Worm (Caenorhabditis elegans) whole organism, young adult: ENCODE data around the gene bpl-1.

Experiments
- B0336.3 ChIP-seq: fragments of 200-800 bp; sonication (Bioruptor generic); IDR thresholded peaks from 2 replicates; pipeline ENCODE4 v1.3.6; 2022; ENCODE audit warnings: missing genetic modification characterization, missing compliant biosample characterization
- C06A6.2 ChIP-seq: fragments of 200-800 bp; sonication (Bioruptor generic); conservative IDR thresholded peaks from 2 replicates; pipeline ENCODE4 v1.3.6; 2022; ENCODE audit warnings: missing genetic modification characterization, missing compliant biosample characterization
- F37B4.10 ChIP-seq: fragments of 200-800 bp; sonication (Bioruptor generic); IDR thresholded peaks from 2 replicates; pipeline ENCODE4 v1.3.6; 2022; ENCODE audit warnings: missing genetic modification characterization, missing compliant biosample characterization
- F49E8.2 ChIP-seq: sonication (generic microtip); optimal IDR thresholded peaks from 3 replicates; lab custom pipeline; 2017; ENCODE audit warnings: missing genetic modification characterization, mild to moderate bottlenecking, missing compliant biosample characterization, antibody characterized with exemption, moderate library complexity; ENCODE audit not compliant: insufficient read depth
- F55B11.4 ChIP-seq: sonication (generic microtip); optimal IDR thresholded peaks from 2 replicates; lab custom pipeline; 2016; ENCODE audit warnings: missing compliant biosample characterization, missing genetic modification characterization, borderline replicate concordance; ENCODE audit not compliant: insufficient read depth
- K12H6.12 ChIP-seq: fragments of 200-800 bp; sonication (Bioruptor generic); optimal IDR thresholded peaks from 2 replicates; lab custom pipeline; 2018; ENCODE audit warnings: mild to moderate bottlenecking, missing genetic modification characterization, missing compliant biosample characterization
- Y53G8AR.9 ChIP-seq: fragments of 200-800 bp; sonication (Bioruptor generic); conservative IDR thresholded peaks from 2 replicates; pipeline ENCODE4 v1.3.6; 2022; ENCODE audit warnings: missing genetic modification reagents, missing genetic modification characterization, missing compliant biosample characterization
- Y67H2A.10 ChIP-seq: fragments of 200-800 bp; sonication (Bioruptor generic); conservative IDR thresholded peaks from 2 replicates; pipeline ENCODE4 v1.3.6; 2022; ENCODE audit warnings: missing genetic modification reagents, missing genetic modification characterization, missing compliant biosample characterization
- Y95B8A.8 ChIP-seq: fragments of 200-800 bp; sonication (Bioruptor generic); IDR thresholded peaks from 2 replicates; pipeline ENCODE4 v1.3.6; 2022; ENCODE audit warnings: missing genetic modification reagents, missing genetic modification characterization, missing compliant biosample characterization
- ZK185.1 ChIP-seq: sonication (generic microtip); optimal IDR thresholded peaks from 2 replicates; lab custom pipeline; 2016; ENCODE audit warnings: mild to moderate bottlenecking, missing genetic modification characterization, missing compliant biosample characterization; ENCODE audit not compliant: poor library complexity, severe bottlenecking
- ama-1 ChIP-seq, 3 experiments: fragments of 150-350 bp in 1 of 3; sonication (generic microtip) in 2 of 3; optimal IDR thresholded peaks; 2 replicates each; lab custom pipeline; 2014 to 2018; ENCODE audit warnings: missing biosample characterization in 2 of 3, missing genetic modification characterization in 2 of 3, missing genetic modification reagents in 2 of 3
- aptf-2 ChIP-seq: fragments of 200-800 bp; sonication (Bioruptor generic); conservative IDR thresholded peaks from 2 replicates; pipeline ENCODE4 v1.3.6; 2022; ENCODE audit warnings: missing genetic modification reagents, missing genetic modification characterization, missing compliant biosample characterization
- athp-1 ChIP-seq: sonication (generic microtip); optimal IDR thresholded peaks from 2 replicates; lab custom pipeline; 2017; ENCODE audit warnings: mild to moderate bottlenecking, missing genetic modification characterization, missing compliant biosample characterization
- ccch-3 ChIP-seq: fragments of 200-800 bp; sonication (Bioruptor generic); optimal IDR thresholded peaks from 2 replicates; lab custom pipeline; 2018; ENCODE audit warnings: mild to moderate bottlenecking, missing genetic modification characterization, missing compliant biosample characterization
- ceh-27 ChIP-seq: fragments of 200-800 bp; sonication (Bioruptor generic); optimal IDR thresholded peaks from 2 replicates; lab custom pipeline; 2018; ENCODE audit warnings: mild to moderate bottlenecking, missing genetic modification characterization, moderate library complexity, missing compliant biosample characterization
- ceh-40 ChIP-seq: fragments of 200-800 bp; sonication (Bioruptor generic); IDR thresholded peaks from 2 replicates; pipeline ENCODE4 v1.3.6; 2022; ENCODE audit warnings: missing genetic modification characterization, missing compliant biosample characterization
- chd-7 ChIP-seq: sonication (generic microtip); optimal IDR thresholded peaks from 2 replicates; lab custom pipeline; 2016; ENCODE audit warnings: mild to moderate bottlenecking, missing genetic modification characterization, moderate library complexity, missing compliant biosample characterization
- ekl-4 ChIP-seq: fragments of 200-800 bp; sonication (Bioruptor generic); IDR thresholded peaks from 2 replicates; pipeline ENCODE4 v1.3.6; 2022; ENCODE audit warnings: missing genetic modification reagents, missing genetic modification characterization, missing compliant biosample characterization
- gei-17 ChIP-seq: fragments of 200-800 bp; sonication (Bioruptor generic); optimal IDR thresholded peaks from 2 replicates; lab custom pipeline; 2018; ENCODE audit warnings: mild to moderate bottlenecking, missing genetic modification characterization, missing compliant biosample characterization
- him-1 ChIP-seq: sonication (generic microtip); optimal IDR thresholded peaks from 2 replicates; lab custom pipeline; 2016; ENCODE audit warnings: missing genotype, missing genetic modification reagents, missing genetic modification characterization, missing compliant biosample characterization
- hlh-26 ChIP-seq: fragments of 200-800 bp; sonication (Bioruptor generic); conservative IDR thresholded peaks from 2 replicates; pipeline ENCODE4 v1.3.6; 2022; ENCODE audit warnings: missing genetic modification reagents, missing genetic modification characterization, missing compliant biosample characterization
- hmg-20 ChIP-seq: fragments of 200-800 bp; sonication (Bioruptor generic); IDR thresholded peaks from 2 replicates; pipeline ENCODE4 v1.3.6; 2022; ENCODE audit warnings: missing genetic modification reagents, missing genetic modification characterization, missing compliant biosample characterization
- hsf-1 ChIP-seq: fragments of 200-800 bp; sonication (Bioruptor generic); IDR thresholded peaks from 2 replicates; pipeline ENCODE4 v1.3.6; 2022; ENCODE audit warnings: missing genetic modification reagents, missing genetic modification characterization, missing compliant biosample characterization
- let-607 ChIP-seq, 2 experiments: fragments of 200-800 bp in 1 of 2; sonication (Bioruptor generic) in 1 of 2; sonication (generic microtip) in 1 of 2; optimal IDR thresholded peaks; 2 replicates each; lab custom pipeline; 2016 to 2018; ENCODE audit warnings: mild to moderate bottlenecking in 2 of 2, missing compliant biosample characterization in 2 of 2, missing genetic modification characterization in 2 of 2, moderate library complexity in 2 of 2, missing genotype in 1 of 2
- lin-35 ChIP-seq, 3 experiments: fragments of 150-350 bp in 2 of 3; sonication (generic microtip) in 1 of 3; optimal IDR thresholded peaks; 2 replicates each; lab custom pipeline; 2014 to 2018; ENCODE audit warnings: missing biosample characterization in 3 of 3, missing genetic modification characterization in 3 of 3, missing genetic modification reagents in 3 of 3
- lir-1 ChIP-seq: fragments of 200-800 bp; sonication (Bioruptor generic); conservative IDR thresholded peaks from 2 replicates; pipeline ENCODE4 v1.3.6; 2022; ENCODE audit warnings: missing genetic modification reagents, missing genetic modification characterization, missing compliant biosample characterization
- lsy-27 ChIP-seq: sonication (generic microtip); optimal IDR thresholded peaks from 2 replicates; lab custom pipeline; 2017; ENCODE audit warnings: missing genetic modification characterization, mild to moderate bottlenecking, missing compliant biosample characterization, antibody characterized with exemption, missing genotype, borderline replicate concordance; ENCODE audit not compliant: insufficient read depth
- nfyb-1 ChIP-seq: fragments of 200-800 bp; sonication (Bioruptor generic); IDR thresholded peaks from 2 replicates; pipeline ENCODE4 v1.3.6; 2022; ENCODE audit warnings: missing genetic modification reagents, missing genetic modification characterization, missing compliant biosample characterization
- nhr-80 ChIP-seq: sonication (generic microtip); optimal IDR thresholded peaks from 2 replicates; lab custom pipeline; 2016; ENCODE audit warnings: missing genetic modification characterization, missing compliant biosample characterization
- pha-4 ChIP-seq: fragments of 150-350 bp; sonication (generic microtip); optimal IDR thresholded peaks from 2 replicates; lab custom pipeline; 2014; ENCODE audit warnings: missing biosample characterization, missing genetic modification reagents, missing genetic modification characterization
- rcor-1 ChIP-seq: fragments of 200-800 bp; sonication (Bioruptor generic); IDR thresholded peaks from 2 replicates; pipeline ENCODE4 v1.3.6; 2022; ENCODE audit warnings: missing genetic modification reagents, missing genetic modification characterization, missing compliant biosample characterization
- repo-1 ChIP-seq: sonication (generic microtip); optimal IDR thresholded peaks from 2 replicates; lab custom pipeline; 2017; ENCODE audit warnings: mild to moderate bottlenecking, missing genetic modification characterization, missing compliant biosample characterization
- rpc-1 ChIP-seq, 2 experiments: fragments of 150-350 bp in 1 of 2; sonication (generic microtip) in 1 of 2; optimal IDR thresholded peaks; 2 replicates each; lab custom pipeline; 2014 to 2018; ENCODE audit warnings: missing biosample characterization in 1 of 2, missing genetic modification characterization in 1 of 2, missing genetic modification reagents in 1 of 2, missing genotype in 1 of 2
- sea-2 ChIP-seq: fragments of 200-800 bp; sonication (Bioruptor generic); IDR thresholded peaks from 2 replicates; pipeline ENCODE4 v1.3.6; 2022; ENCODE audit warnings: missing genetic modification characterization, missing compliant biosample characterization
- snpc-3.4 ChIP-seq: sonication (generic microtip); optimal IDR thresholded peaks from 2 replicates; lab custom pipeline; 2017; ENCODE audit warnings: missing genetic modification characterization, mild to moderate bottlenecking, missing compliant biosample characterization, antibody characterized with exemption, moderate library complexity, missing genotype, missing genetic modification reagents
- tbp1 ChIP-seq: fragments of 200-800 bp; sonication (Bioruptor generic); optimal IDR thresholded peaks from 2 replicates; lab custom pipeline; 2018; ENCODE audit warnings: mild to moderate bottlenecking, missing genetic modification characterization, missing compliant biosample characterization
- unc-62 ChIP-seq: fragments of 150-350 bp; optimal IDR thresholded peaks from 2 replicates; lab custom pipeline; 2014; ENCODE audit warnings: missing biosample characterization, missing genetic modification reagents, missing genetic modification characterization
- zim-3 ChIP-seq: sonication (generic microtip); optimal IDR thresholded peaks from 2 replicates; lab custom pipeline; 2017; ENCODE audit warnings: mild to moderate bottlenecking, missing genetic modification characterization, moderate library complexity, missing compliant biosample characterization
- ztf-18 ChIP-seq: sonication (generic microtip); optimal IDR thresholded peaks from 2 replicates; lab custom pipeline; 2016; ENCODE audit warnings: missing genotype, mild to moderate bottlenecking, missing genetic modification characterization, missing compliant biosample characterization
- ztf-25 ChIP-seq: fragments of 200-800 bp; sonication (Bioruptor generic); IDR thresholded peaks from 2 replicates; pipeline ENCODE4 v1.3.6; 2022; ENCODE audit warnings: missing genetic modification reagents, missing genetic modification characterization, missing compliant biosample characterization
- ztf-28 ChIP-seq: fragments of 200-800 bp; sonication (Bioruptor generic); IDR thresholded peaks from 2 replicates; pipeline ENCODE4 v1.3.6; 2022; ENCODE audit warnings: missing genetic modification reagents, missing genetic modification characterization, missing compliant biosample characterization

bpl-1 gene

DNA sequence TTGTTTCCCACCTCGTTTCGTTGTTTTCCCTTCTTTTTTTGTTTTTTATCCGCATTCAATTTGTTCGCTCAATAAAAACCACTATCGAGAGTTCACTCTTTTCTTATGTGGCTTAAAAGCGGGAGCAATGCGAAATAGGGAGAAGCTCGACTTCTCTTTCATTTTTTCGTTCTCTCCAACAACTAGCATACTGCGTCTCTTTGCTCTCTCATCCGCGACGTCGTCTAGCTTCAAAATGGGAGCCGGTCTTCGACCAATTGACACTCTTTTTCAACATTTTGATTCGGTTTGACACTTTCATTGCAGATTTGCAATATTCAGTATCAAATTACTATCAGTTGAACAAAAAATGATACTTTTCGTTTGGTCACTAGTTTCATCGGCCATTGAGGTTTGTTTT, at the start of gene bpl-1:
TSS of gene bpl-1 (plus strand) at position 301 of the 400 bp plus-strand sequence.
- TF ChIP-seq B0336.3 (GFP tag; lab: Robert Waterston, UW) (no peak), Y67H2A.10 (GFP tag; lab: Robert Waterston, UW) (no peak), nfyb-1 (GFP tag; lab: Robert Waterston, UW) (0 out of 2 replicates have a peak, but pooled peaks have one; percentile 15), ztf-18 (tag; lab: Kevin White, UChicago) (no peak)

DNA sequence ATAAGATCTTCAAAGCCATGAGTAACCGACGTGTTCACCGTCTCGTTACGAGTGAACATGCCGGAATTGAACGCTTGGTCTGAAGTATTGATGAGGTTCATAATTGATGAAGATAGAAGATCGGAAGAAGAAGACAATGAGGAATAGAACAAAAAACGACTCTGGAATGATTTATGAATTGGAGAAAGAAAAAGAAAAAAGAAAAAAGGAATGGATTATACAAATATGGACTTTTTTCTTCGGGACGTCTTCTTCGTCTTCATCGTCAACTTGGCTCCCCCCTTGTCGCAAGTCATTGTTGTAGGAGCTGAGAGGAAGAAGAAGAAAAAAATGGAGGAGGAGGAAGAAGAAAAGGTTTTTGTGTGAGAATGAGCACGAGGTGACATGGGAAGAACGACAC, 47.0 kb upstream of the bpl-1 start, which contains the start of gene srsy-2:
TSS of gene srsy-2 (minus strand) at position 101 of the 400 bp plus-strand sequence.
- TF ChIP-seq lin-35 (GFP tag; optimal IDR thresholded peaks at IDR 0.05; lab: Kevin White, UChicago): no peak
- no peak for TF ChIP-seq pha-4 (tag; lab: Kevin White, UChicago)
- no peak for TF ChIP-seq unc-62 (GFP tag; lab: Kevin White, UChicago)
- no peak for TF ChIP-seq ztf-25 (GFP tag; lab: Robert Waterston, UW)
- TF ChIP-seq hmg-20 (GFP tag; lab: Robert Waterston, UW): no peak
- no peak for TF ChIP-seq aptf-2 (GFP tag; lab: Robert Waterston, UW)
- TF ChIP-seq Y53G8AR.9 (GFP tag; lab: Robert Waterston, UW): no peak
- TF ChIP-seq ceh-40 (GFP tag; lab: Robert Waterston, UW): no peak
- no peak for TF ChIP-seq nfyb-1 (GFP tag; lab: Robert Waterston, UW)
- no peak for TF ChIP-seq gei-17 (GFP tag; lab: Kevin White, UChicago)
- no peak for TF ChIP-seq ama-1 (optimal IDR thresholded peaks at IDR 0.05; lab: Kevin White, UChicago)
- no peak for TF ChIP-seq ama-1 (GFP tag; optimal IDR thresholded peaks at IDR 0.05; lab: Kevin White, UChicago)
- TF ChIP-seq K12H6.12 (tag; lab: Kevin White, UChicago): no peak
- no peak for TF ChIP-seq C06A6.2 (GFP tag; lab: Robert Waterston, UW)
- no peak for TF ChIP-seq nhr-80 (tag; lab: Kevin White, UChicago)
- TF ChIP-seq hsf-1 (GFP tag; lab: Robert Waterston, UW): no peak
- no peak for TF ChIP-seq ccch-3

DNA sequence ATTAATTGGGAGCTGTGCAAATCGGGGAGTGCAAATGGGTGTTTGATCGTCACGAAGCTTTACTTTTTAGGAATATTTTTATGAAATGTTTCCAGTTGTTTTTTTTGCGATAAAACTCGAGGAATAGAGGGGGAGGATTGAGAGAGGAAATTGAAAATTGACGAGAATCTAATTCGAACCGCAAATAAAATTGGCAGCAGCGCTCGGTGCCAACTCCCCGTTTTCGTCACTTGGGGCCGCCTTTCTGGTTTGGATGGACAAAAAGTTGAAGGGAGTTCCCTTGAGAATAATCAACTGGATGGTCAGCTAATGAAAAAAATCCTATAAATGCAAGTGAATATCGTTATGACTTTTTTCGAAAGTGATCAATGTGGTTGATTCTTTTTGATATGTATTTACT, 43.9 kb upstream of the bpl-1 start:
- TF ChIP-seq hlh-26 (no peak), sea-2 (GFP tag; lab: Robert Waterston, UW) (no peak), zim-3 (tag; lab: Kevin White, UChicago) (no peak), rpc-1 (optimal IDR thresholded peaks at IDR 0.05; lab: Kevin White, UChicago) (no peak), rpc-1 (tag; optimal IDR thresholded peaks at IDR 0.05; lab: Kevin White, UChicago) (no peak), ceh-27 (GFP tag; lab: Kevin White, UChicago) (no peak), repo-1 (tag; lab: Kevin White, UChicago) (no peak), Y95B8A.8 (GFP tag; lab: Robert Waterston, UW) (no peak)

DNA sequence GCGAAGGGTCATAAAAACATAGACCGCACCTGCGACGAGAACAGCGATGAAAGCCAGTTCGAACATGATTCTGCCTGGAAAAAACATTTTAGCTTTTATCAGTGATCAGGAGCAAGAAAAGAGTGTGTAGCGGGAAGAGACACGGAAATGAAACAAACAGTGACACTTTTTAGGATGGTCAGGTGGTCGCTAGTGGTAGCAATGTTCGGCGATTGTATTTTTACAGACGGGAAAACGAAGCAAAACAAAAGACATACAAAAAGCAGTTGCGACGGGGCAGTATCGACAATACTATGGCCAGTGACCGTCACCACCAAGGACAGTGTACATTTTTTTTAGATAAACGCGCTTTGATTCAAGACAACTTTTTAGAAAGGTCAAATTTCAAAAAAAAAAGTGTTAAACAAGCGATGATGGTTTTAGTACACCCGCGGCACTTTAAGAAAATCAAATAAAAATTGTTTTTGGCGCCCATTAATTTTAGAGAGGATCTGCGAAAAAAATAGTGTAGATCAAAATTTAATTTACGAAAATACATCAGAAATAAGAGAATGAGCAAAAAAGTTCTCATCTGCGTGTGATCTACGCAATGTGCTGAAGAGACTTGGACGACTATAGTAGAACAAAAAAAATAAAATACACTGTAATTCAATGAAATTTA, 38.5 kb upstream of the bpl-1 start, which contains the start of gene T24H7.9:
TSS of gene T24H7.9 (minus strand) at position 74 of the 661 bp plus-strand sequence.
- TF ChIP-seq tbp1 (GFP tag; lab: Kevin White, UChicago) (no peak), ztf-28 (GFP tag; lab: Robert Waterston, UW) (no peak), ztf-18 (tag; lab: Kevin White, UChicago) (no peak), athp-1 (tag; lab: Kevin White, UChicago) (no peak), Y67H2A.10 (GFP tag; lab: Robert Waterston, UW) (no peak), chd-7 (tag; lab: Kevin White, UChicago) (no peak), rcor-1 (GFP tag; lab: Robert Waterston, UW) (no peak), snpc-3.4 (tag; lab: Kevin White, UChicago) (no peak), nhr-80 (tag; lab: Kevin White, UChicago) (peak; percentile 68), repo-1 (tag; lab: Kevin White, UChicago) (no peak), F37B4.10 (GFP tag; lab: Robert Waterston, UW) (no peak), ekl-4 (no peak), F55B11.4 (tag; lab: Kevin White, UChicago) (no peak), lsy-27 (tag; lab: Kevin White, UChicago) (no peak), hlh-26 (no peak), let-607 (tag; optimal IDR thresholded peaks at IDR 0.05; lab: Kevin White, UChicago) (no peak), ZK185.1 (tag; lab: Kevin White, UChicago) (no peak), F49E8.2 (no peak), him-1 (tag; lab: Kevin White, UChicago) (no peak), lir-1 (GFP tag; lab: Robert Waterston, UW) (no peak), hsf-1 (GFP tag; lab: Robert Waterston, UW) (no peak)
